Worm (Caenorhabditis elegans): ENCODE measurements around the gene Y57E12AL.6.
"Not testable (repeated sequence)": the region's sequence is repeated elsewhere in the genome, so short reads cannot be mapped to it uniquely, and the experiment has no call there.

- not testable (repeated sequence) for TF ChIP-seq dao-5, him-1, W03F9.2 (tag; optimal IDR thresholded peaks at IDR 0.05)
These were observed 2.5 kb downstream of the Y57E12AL.6 start, which contains the start of gene Y57E12AL.2 for ce11 chrV:7057795-7058194.
